Fruit fly (Drosophila melanogaster) whole organism, embryonic: ENCODE measurements around the gene Mics1.

Source experiments
- Ada2b ChIP-seq: fragments of 200-800 bp; sonication (Bioruptor generic); IDR thresholded peaks from 2 replicates; pipeline ENCODE4 v1.3.6; 2022; ENCODE audit warnings: missing biosample characterization, missing genetic modification characterization
- BEAF-32 ChIP-seq: fragments of 200-800 bp; sonication (Bioruptor generic); optimal IDR thresholded peaks from 3 replicates; lab custom pipeline; 2017; ENCODE audit warnings: missing biosample characterization, missing genetic modification characterization, mild to moderate bottlenecking, moderate library complexity, missing genetic modification reagents
- Bteb2 ChIP-seq: fragments of 200-800 bp; sonication (Bioruptor generic); optimal IDR thresholded peaks from 2 replicates; lab custom pipeline; 2016; ENCODE audit warnings: missing biosample characterization, missing genetic modification characterization
- C15 ChIP-seq: fragments of 200-800 bp; sonication (Bioruptor generic); IDR thresholded peaks from 3 replicates; pipeline ENCODE4 v1.3.6; 2022; ENCODE audit warnings: missing biosample characterization, missing genetic modification characterization
- CG10147 ChIP-seq: fragments of 200-800 bp; sonication (Bioruptor generic); optimal IDR thresholded peaks from 2 replicates; lab custom pipeline; 2019; ENCODE audit warnings: missing biosample characterization, mild to moderate bottlenecking, missing genetic modification characterization, moderate library complexity
- CG11560 ChIP-seq: fragments of 200-800 bp; sonication (Bioruptor generic); IDR thresholded peaks from 3 replicates; pipeline ENCODE4 v1.3.6; 2022; ENCODE audit warnings: missing biosample characterization, missing genetic modification characterization
- CG12071 ChIP-seq: fragments of 200-800 bp; sonication (Bioruptor generic); optimal IDR thresholded peaks from 3 replicates; lab custom pipeline; 2018; ENCODE audit warnings: missing biosample characterization, mild to moderate bottlenecking, missing genetic modification characterization
- CG12104 ChIP-seq: fragments of 200-800 bp; sonication (Bioruptor generic); optimal IDR thresholded peaks from 3 replicates; lab custom pipeline; 2016; ENCODE audit warnings: missing biosample characterization, missing genetic modification characterization
- CG12219 ChIP-seq: fragments of 200-800 bp; sonication (Bioruptor generic); optimal IDR thresholded peaks from 3 replicates; lab custom pipeline; 2018; ENCODE audit warnings: missing biosample characterization, mild to moderate bottlenecking, missing genetic modification characterization
- CG12744 ChIP-seq: fragments of 200-800 bp; sonication (Bioruptor generic); optimal IDR thresholded peaks from 2 replicates; lab custom pipeline; 2016; ENCODE audit warnings: missing biosample characterization, missing genetic modification characterization
- CG13287 ChIP-seq: fragments of 200-800 bp; sonication (Bioruptor generic); IDR thresholded peaks from 2 replicates; pipeline ENCODE4 v1.3.6; 2022; ENCODE audit warnings: missing biosample characterization, missing genetic modification characterization; ENCODE audit not compliant: partially characterized antibody
- CG14667 ChIP-seq: fragments of 200-800 bp; sonication (Bioruptor generic); IDR thresholded peaks from 2 replicates; pipeline ENCODE4 v1.3.6; 2022; ENCODE audit warnings: missing biosample characterization, missing genetic modification characterization
- CG1647 ChIP-seq: fragments of 200-800 bp; sonication (Bioruptor generic); optimal IDR thresholded peaks from 3 replicates; lab custom pipeline; 2016; ENCODE audit warnings: missing biosample characterization, missing genetic modification characterization
- CG18262 ChIP-seq: fragments of 200-800 bp; optimal IDR thresholded peaks from 3 replicates; lab custom pipeline; 2019; ENCODE audit warnings: missing biosample characterization, mild to moderate bottlenecking, missing genetic modification characterization, moderate library complexity
- CG3065 ChIP-seq: fragments of 200-800 bp; sonication (Bioruptor generic); optimal IDR thresholded peaks from 2 replicates; lab custom pipeline; 2016; ENCODE audit warnings: missing biosample characterization, missing genetic modification characterization
- CG31365 ChIP-seq: fragments of 200-800 bp; sonication (Bioruptor generic); optimal IDR thresholded peaks from 2 replicates; lab custom pipeline; 2018; ENCODE audit warnings: missing biosample characterization, mild to moderate bottlenecking, missing genetic modification characterization
- CG32772 ChIP-seq: fragments of 200-800 bp; sonication (Bioruptor generic); IDR thresholded peaks from 2 replicates; pipeline ENCODE4 v1.3.6; 2022; ENCODE audit warnings: missing biosample characterization, missing genetic modification characterization
- CG4404 ChIP-seq: fragments of 200-800 bp; sonication (Bioruptor generic); IDR thresholded peaks from 2 replicates; pipeline ENCODE4 v1.3.6; 2022; ENCODE audit warnings: missing biosample characterization, missing genetic modification characterization
- CG4424 ChIP-seq: fragments of 200-800 bp; sonication (Bioruptor generic); optimal IDR thresholded peaks from 3 replicates; lab custom pipeline; 2016; ENCODE audit warnings: missing biosample characterization, missing genetic modification characterization
- CG5180 ChIP-seq: fragments of 200-800 bp; sonication (Bioruptor generic); optimal IDR thresholded peaks from 3 replicates; lab custom pipeline; 2017; ENCODE audit warnings: missing biosample characterization, missing genetic modification characterization, mild to moderate bottlenecking, moderate library complexity, missing genetic modification reagents
- CG6654 ChIP-seq: fragments of 200-800 bp; sonication (Bioruptor generic); optimal IDR thresholded peaks from 2 replicates; lab custom pipeline; 2017; ENCODE audit warnings: missing biosample characterization, mild to moderate bottlenecking, missing genetic modification characterization
- CG6791 ChIP-seq: fragments of 200-800 bp; sonication (Bioruptor generic); IDR thresholded peaks from 3 replicates; pipeline ENCODE4 v1.3.6; 2022; ENCODE audit warnings: missing biosample characterization, missing genetic modification characterization; ENCODE audit not compliant: partially characterized antibody
- CG8281 ChIP-seq: fragments of 200-800 bp; sonication (Bioruptor generic); optimal IDR thresholded peaks from 2 replicates; lab custom pipeline; 2018; ENCODE audit warnings: missing biosample characterization, mild to moderate bottlenecking, missing genetic modification characterization, moderate library complexity
- CG8478 ChIP-seq: fragments of >200 bp; optimal IDR thresholded peaks from 2 replicates; lab custom pipeline; 2018
- CrebB ChIP-seq: fragments of 200-800 bp; sonication (Bioruptor generic); optimal IDR thresholded peaks from 3 replicates; lab custom pipeline; 2018; ENCODE audit warnings: missing biosample characterization, mild to moderate bottlenecking, missing genetic modification characterization
- E2f1 ChIP-seq: fragments of 200-800 bp; sonication (Bioruptor generic); IDR thresholded peaks from 2 replicates; pipeline ENCODE4 v1.3.6; 2022; ENCODE audit warnings: missing biosample characterization, missing genetic modification characterization
- HLH3B ChIP-seq: fragments of 200-800 bp; sonication (Bioruptor generic); IDR thresholded peaks from 2 replicates; pipeline ENCODE4 v1.3.6; 2022; ENCODE audit warnings: missing biosample characterization, missing genetic modification characterization
- Hey ChIP-seq: fragments of 200-800 bp; sonication (Bioruptor generic); optimal IDR thresholded peaks from 3 replicates; lab custom pipeline; 2018; ENCODE audit warnings: missing biosample characterization, mild to moderate bottlenecking, missing genetic modification characterization
- HmgZ ChIP-seq: fragments of 200-800 bp; sonication (Bioruptor generic); optimal IDR thresholded peaks from 2 replicates; lab custom pipeline; 2018; ENCODE audit warnings: missing biosample characterization, mild to moderate bottlenecking, missing genetic modification characterization
- Hmx ChIP-seq: fragments of 200-800 bp; sonication (Bioruptor generic); optimal IDR thresholded peaks from 2 replicates; lab custom pipeline; 2016; ENCODE audit warnings: missing biosample characterization, missing genetic modification characterization
- Hr78 ChIP-seq, 2 experiments: fragments of 200-800 bp in 1 of 2; fragments of >200 bp in 1 of 2; sonication (Bioruptor generic) in 1 of 2; optimal IDR thresholded peaks; 2 replicates each; lab custom pipeline; 2017 to 2019; ENCODE audit warnings: missing biosample characterization in 2 of 2, missing genetic modification characterization in 2 of 2, mild to moderate bottlenecking in 1 of 2, moderate library complexity in 1 of 2
- Mrtf ChIP-seq: fragments of 200-800 bp; sonication (Bioruptor generic); IDR thresholded peaks from 3 replicates; pipeline ENCODE4 v1.3.6; 2022; ENCODE audit warnings: missing biosample characterization, missing genetic modification characterization
- NK7.1 ChIP-seq: fragments of 200-800 bp; sonication (Bioruptor generic); optimal IDR thresholded peaks from 3 replicates; lab custom pipeline; 2016; ENCODE audit warnings: missing biosample characterization, missing genetic modification characterization
- TFAM ChIP-seq: fragments of 200-800 bp; sonication (Bioruptor generic); optimal IDR thresholded peaks from 2 replicates; lab custom pipeline; 2017; ENCODE audit warnings: missing biosample characterization, missing genetic modification characterization, inconsistent platforms
- cg ChIP-seq: fragments of 200-800 bp; sonication (Bioruptor generic); optimal IDR thresholded peaks from 3 replicates; lab custom pipeline; 2019; ENCODE audit warnings: missing biosample characterization, mild to moderate bottlenecking, missing genetic modification characterization, moderate library complexity
- dpn ChIP-seq, 2 experiments: fragments of 200-800 bp; sonication (Bioruptor generic); optimal IDR thresholded peaks; 3 replicates each; lab custom pipeline; 2016; ENCODE audit warnings: missing biosample characterization in 2 of 2, missing genetic modification characterization in 2 of 2
- en ChIP-seq: fragments of 200-800 bp; sonication (Bioruptor generic); optimal IDR thresholded peaks from 2 replicates; lab custom pipeline; 2016; ENCODE audit warnings: missing biosample characterization, missing genetic modification characterization
- fd3F ChIP-seq: fragments of 200-800 bp; sonication (Bioruptor generic); optimal IDR thresholded peaks from 2 replicates; lab custom pipeline; 2018; ENCODE audit warnings: missing biosample characterization, mild to moderate bottlenecking, missing genetic modification characterization, moderate library complexity
- fu2 ChIP-seq: fragments of 200-800 bp; sonication (Bioruptor generic); optimal IDR thresholded peaks from 2 replicates; lab custom pipeline; 2016; ENCODE audit warnings: missing biosample characterization, missing genetic modification characterization
- grn ChIP-seq: fragments of 200-800 bp; sonication (Bioruptor generic); optimal IDR thresholded peaks from 3 replicates; lab custom pipeline; 2017; ENCODE audit warnings: missing biosample characterization, missing genetic modification characterization
- h ChIP-seq: fragments of >200 bp; optimal IDR thresholded peaks from 2 replicates; lab custom pipeline; 2017
- kay ChIP-seq: fragments of 200-800 bp; sonication (Bioruptor generic); optimal IDR thresholded peaks from 2 replicates; lab custom pipeline; 2016; ENCODE audit warnings: missing biosample characterization, missing genetic modification characterization
- kni ChIP-seq: fragments of 200-800 bp; sonication (Bioruptor generic); optimal IDR thresholded peaks from 3 replicates; lab custom pipeline; 2017; ENCODE audit warnings: mild to moderate bottlenecking, missing biosample characterization, missing genetic modification reagents, missing genetic modification characterization
- lab ChIP-seq: fragments of 200-800 bp; sonication (Bioruptor generic); optimal IDR thresholded peaks from 3 replicates; lab custom pipeline; 2017; ENCODE audit warnings: missing biosample characterization, missing genetic modification characterization, mild to moderate bottlenecking, moderate library complexity, missing genetic modification reagents
- nerfin-2 ChIP-seq: fragments of 200-800 bp; sonication (Bioruptor generic); IDR thresholded peaks from 2 replicates; pipeline ENCODE4 v1.3.6; 2022; ENCODE audit warnings: missing biosample characterization, missing genetic modification characterization; ENCODE audit not compliant: partially characterized antibody
- pnt ChIP-seq: fragments of 200-800 bp; sonication (Bioruptor generic); optimal IDR thresholded peaks from 3 replicates; lab custom pipeline; 2016; ENCODE audit warnings: missing biosample characterization, missing genetic modification characterization
- sima ChIP-seq: fragments of 200-800 bp; sonication (Bioruptor generic); optimal IDR thresholded peaks from 2 replicates; lab custom pipeline; 2016; ENCODE audit warnings: missing biosample characterization, missing genetic modification characterization
- slou ChIP-seq: fragments of 200-800 bp; sonication (Bioruptor generic); optimal IDR thresholded peaks from 3 replicates; lab custom pipeline; 2016; ENCODE audit warnings: missing biosample characterization, missing genetic modification characterization
- so ChIP-seq: fragments of 200-800 bp; sonication (Bioruptor generic); IDR thresholded peaks from 3 replicates; pipeline ENCODE4 v1.3.6; 2022; ENCODE audit warnings: missing biosample characterization, missing genetic modification characterization
- tup ChIP-seq: fragments of 200-800 bp; sonication (Bioruptor generic); optimal IDR thresholded peaks from 2 replicates; lab custom pipeline; 2016; ENCODE audit warnings: missing biosample characterization, mild to moderate bottlenecking, missing genetic modification characterization, moderate library complexity

The Mics1 gene

DNA sequence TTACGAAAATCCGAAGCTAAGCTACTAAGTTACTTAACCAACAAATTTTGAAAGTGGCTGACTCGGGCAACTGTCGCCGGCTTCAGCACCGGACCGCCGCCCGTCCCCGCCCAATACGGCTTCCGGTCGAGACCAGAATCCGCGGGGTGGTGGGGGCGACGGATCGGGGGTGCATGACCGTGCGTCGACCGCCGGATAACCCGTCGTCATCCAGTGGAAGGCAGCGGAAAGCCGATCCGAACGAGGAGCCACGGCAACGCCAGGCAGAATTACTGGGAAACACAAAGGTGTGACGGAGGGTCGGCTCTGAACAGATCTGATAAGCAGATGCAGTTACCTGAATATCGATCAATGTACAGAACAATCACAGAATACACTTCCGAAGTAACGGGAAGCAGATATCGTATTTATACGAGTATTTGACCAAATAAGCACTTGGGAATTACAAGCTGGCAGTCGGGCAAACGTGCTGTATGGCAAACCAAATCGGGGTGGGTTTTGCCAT lies 27.5 kb downstream of the Mics1 start (continued):
- TF ChIP-seq BEAF-32 (GFP tag; lab: Kevin White, UChicago) (no peak), CG12071 (peak; percentile 84), CG8478 (lab: Kevin White, UChicago) (no peak), CG1647 (peak; percentile 57), C15 (GFP tag; lab: Robert Waterston, UW) (no peak), HLH3B (GFP tag; lab: Robert Waterston, UW) (peak; percentile 47; the same call in 1 of the 2 replicates), CrebB (tag; lab: Kevin White, UChicago) (peak; percentile 81), en (no peak), CG3065 (GFP tag; lab: Kevin White, UChicago) (peak; percentile 42), CG4404 (GFP tag; lab: Robert Waterston, UW) (0 out of 2 replicates have a peak, but pooled peaks have one; percentile 16), CG32772 (GFP tag; lab: Robert Waterston, UW) (peak; percentile 40; the same call in 1 of the 2 replicates), Hr78 (GFP tag; optimal IDR thresholded peaks at IDR 0.05; lab: Kevin White, UChicago) (peak in 1 of 2 experiments; percentile 88), sima (GFP tag; lab: Kevin White, UChicago) (no peak), CG4424 (GFP tag; lab: Kevin White, UChicago) (peak; percentile 16), HmgZ (tag; lab: Kevin White, UChicago) (peak; percentile 91), Bteb2 (GFP tag; lab: Kevin White, UChicago) (no peak), slou (GFP tag; lab: Kevin White, UChicago) (no peak), NK7.1 (GFP tag; lab: Kevin White, UChicago) (peak; percentile 47), cg (GFP tag; lab: Kevin White, UChicago) (no peak), pnt (peak; percentile 45), fu2 (peak; percentile 39), CG10147 (GFP tag; lab: Kevin White, UChicago) (peak; percentile 25), Ada2b (GFP tag; lab: Robert Waterston, UW) (peak; percentile 27; the same call in 1 of the 2 replicates), grn (peak; percentile 87), nerfin-2 (peak; percentile 98), CG11560 (tag; lab: Robert Waterston, UW) (no peak), CG18262 (peak; percentile 18), kni (peak; percentile 100), h (no peak), CG6654 (GFP tag; lab: Kevin White, UChicago) (no peak), Hey (peak; percentile 94), CG12104 (GFP tag; lab: Kevin White, UChicago) (no peak), Hmx (no peak), CG5180 (GFP tag; lab: Kevin White, UChicago) (peak; percentile 52), kay (GFP tag; lab: Kevin White, UChicago) (no peak), TFAM (peak; percentile 2), fd3F (GFP tag; lab: Kevin White, UChicago) (no peak), lab (peak; percentile 86), CG14667 (GFP tag; lab: Robert Waterston, UW) (peak; percentile 11; the same call in 1 of the 2 replicates), Mrtf (GFP tag; lab: Robert Waterston, UW) (peak; percentile 61; the same call in 2 of the 3 replicates), CG6791 (GFP tag; lab: Robert Waterston, UW) (peak; percentile 100), CG13287 (GFP tag; lab: Robert Waterston, UW) (peak; percentile 72), tup (GFP tag; lab: Kevin White, UChicago) (no peak), CG31365 (peak; percentile 63), CG8281 (tag; lab: Kevin White, UChicago) (no peak), so (GFP tag; lab: Robert Waterston, UW) (peak; percentile 86; the same call in 2 of the 3 replicates), CG12219 (GFP tag; lab: Kevin White, UChicago) (peak; percentile 81), CG12744 (GFP tag; lab: Kevin White, UChicago) (peak; percentile 11), dpn (GFP tag; optimal IDR thresholded peaks at IDR 0.05; lab: Kevin White, UChicago) (peak; percentile 41 to 50), E2f1 (GFP tag; lab: Robert Waterston, UW) (peak; percentile 34; the same call in 1 of the 2 replicates)
